Worm (Caenorhabditis elegans) whole organism, L1 larva: ENCODE results near the gene sem-5.

Source experiments
- lin-13 ChIP-seq: fragments of 150-350 bp; optimal IDR thresholded peaks from 2 replicates; lab custom pipeline; 2014; ENCODE audit warnings: missing biosample characterization, missing genetic modification reagents, missing genetic modification characterization
- lin-39 ChIP-seq: fragments of 150-350 bp; optimal IDR thresholded peaks from 2 replicates; lab custom pipeline; 2014; ENCODE audit warnings: missing biosample characterization, missing genetic modification reagents, missing genetic modification characterization
- nhr-12 ChIP-seq: sonication (generic microtip); optimal IDR thresholded peaks from 2 replicates; lab custom pipeline; 2017; ENCODE audit warnings: missing biosample characterization, missing genetic modification characterization
- nhr-77 ChIP-seq: fragments of 150-350 bp; optimal IDR thresholded peaks from 2 replicates; lab custom pipeline; 2014; ENCODE audit warnings: missing biosample characterization, missing genetic modification characterization
- sup-37 ChIP-seq: fragments of 200-800 bp; sonication (Bioruptor generic); optimal IDR thresholded peaks from 2 replicates; lab custom pipeline; 2018; ENCODE audit warnings: mild to moderate bottlenecking, missing genetic modification characterization, missing compliant biosample characterization

DNA sequence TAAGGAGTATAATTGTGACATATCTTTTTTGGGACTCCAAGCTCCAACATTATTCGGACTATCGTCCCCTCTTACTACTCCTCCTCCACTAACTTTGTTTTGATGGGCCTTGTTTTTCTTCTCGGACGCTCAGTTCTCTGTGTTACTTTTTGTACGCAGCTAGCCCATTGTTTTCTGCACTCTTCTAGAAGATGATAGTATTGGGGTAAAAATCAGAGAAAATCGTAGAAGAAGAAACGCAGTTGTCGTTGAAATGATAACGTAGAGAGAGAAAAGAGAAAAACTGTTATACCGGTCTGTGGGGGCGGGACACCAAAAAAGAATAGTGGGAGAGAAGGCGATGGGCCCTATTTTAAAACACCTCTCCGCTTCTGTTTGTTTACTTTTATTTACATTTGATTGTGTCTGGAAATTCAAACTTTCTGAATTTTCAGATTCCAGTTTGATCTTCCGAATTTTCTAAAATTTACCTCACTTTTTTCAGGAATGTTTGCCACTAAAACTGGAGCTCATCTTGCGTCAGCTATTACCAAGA, 24.0 kb upstream of the sem-5 start, which contains the start of gene F45E1.4:
- TF ChIP-seq nhr-77 (tag; lab: Kevin White, UChicago) (no peak), nhr-12 (tag; lab: Kevin White, UChicago) (no peak), lin-13 (GFP tag; lab: Kevin White, UChicago) (no peak), lin-39 (tag; lab: Kevin White, UChicago) (no peak), sup-37 (GFP tag; lab: Kevin White, UChicago) (no peak)
